Fruit fly (Drosophila melanogaster): ENCODE data around the gene GILT3.

DNA sequence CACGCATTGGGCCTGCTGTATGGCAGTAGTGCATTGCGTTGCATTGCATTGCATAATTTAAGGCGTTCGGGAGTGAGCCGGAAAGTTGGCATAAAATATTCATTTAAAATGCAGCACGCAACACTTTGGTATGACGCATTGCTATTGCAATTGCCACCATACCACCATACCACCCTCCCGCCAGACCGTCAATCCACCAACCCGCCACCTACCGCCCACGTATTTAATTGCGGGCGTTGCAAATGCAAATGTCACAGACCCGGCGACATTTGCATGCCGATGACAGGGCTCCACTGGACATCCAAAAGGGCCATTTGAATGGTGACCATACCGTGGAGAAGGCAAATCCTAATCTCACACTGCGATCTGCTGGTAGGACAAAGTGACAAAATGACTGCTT is 42.4 kb upstream of the GILT3 start:
- TF ChIP-seq CTCF (optimal IDR thresholded peaks at IDR 0.05) = peak; percentile 40 to 56
- no peak for TF ChIP-seq CG8478 (optimal IDR thresholded peaks at IDR 0.05)
